6 worm cellular contexts compared by ENCODE assay signal in genomic region chrIV:15472387-15472859, ce11.
TF ChIP-seq lines count a peak whose summit lies in the region.

Gene Y73F8A.27 (plus strand): TSS chrIV:15472809.

TF ChIP-seq in whole organism, L1 larva, 84 proteins besides CTCF, POLR2A, EP300 and RAD21 (continued from another document and continues in another):
- TF ChIP-seq ceh-8 (GFP tag; optimal IDR thresholded peaks at IDR 0.05; lab: Kevin White, UChicago) (peak; percentile 92), lin-14 (GFP tag; optimal IDR thresholded peaks at IDR 0.05; lab: Kevin White, UChicago) (peak; percentile 95), ceh-88 (GFP tag; IDR thresholded peaks at IDR 0.05; lab: Robert Waterston, UW) (peak; percentile 89), xbp-1 (tag; optimal IDR thresholded peaks at IDR 0.05; lab: Kevin White, UChicago) (peak; percentile 95), nhr-77 (tag; optimal IDR thresholded peaks at IDR 0.05; lab: Kevin White, UChicago) (peak; percentile 84), tlp-1 (tag; optimal IDR thresholded peaks at IDR 0.05; lab: Kevin White, UChicago) (no peak), isw-1 (GFP tag; IDR thresholded peaks at IDR 0.05; lab: Robert Waterston, UW) (peak; percentile 92), nhr-76 (tag; optimal IDR thresholded peaks at IDR 0.05; lab: Kevin White, UChicago) (no peak), C34B4.2 (tag; optimal IDR thresholded peaks at IDR 0.05; lab: Kevin White, UChicago) (peak; percentile 47), C16A3.4 (tag; optimal IDR thresholded peaks at IDR 0.05; lab: Kevin White, UChicago) (peak; percentile 95), fos-1 (tag; optimal IDR thresholded peaks at IDR 0.05; lab: Kevin White, UChicago) (peak; percentile 83), nhr-11 (tag; optimal IDR thresholded peaks at IDR 0.05; lab: Kevin White, UChicago) (peak; percentile 87), pax-3 (tag; optimal IDR thresholded peaks at IDR 0.05; lab: Kevin White, UChicago) (peak; percentile 83), vab-15 (tag; optimal IDR thresholded peaks at IDR 0.05; lab: Kevin White, UChicago) (peak; percentile 78), nhr-28 (tag; optimal IDR thresholded peaks at IDR 0.05; lab: Kevin White, UChicago) (no peak), lir-3 (tag; optimal IDR thresholded peaks at IDR 0.05; lab: Kevin White, UChicago; ENCODE audit: poor library complexity) (peak; percentile 82), unc-62 (GFP tag; optimal IDR thresholded peaks at IDR 0.05; lab: Kevin White, UChicago) (no peak), fkh-4 (tag; optimal IDR thresholded peaks at IDR 0.05; lab: Kevin White, UChicago; ENCODE audit: borderline replicate concordance) (peak; percentile 4), nhr-90 (tag; optimal IDR thresholded peaks at IDR 0.05; lab: Kevin White, UChicago; ENCODE audit: poor library complexity) (peak; percentile 92), ztf-4 (tag; optimal IDR thresholded peaks at IDR 0.05; lab: Kevin White, UChicago) (peak; percentile 84), nhr-20 (tag; optimal IDR thresholded peaks at IDR 0.05; lab: Kevin White, UChicago) (peak; percentile 94)

TF ChIP-seq in whole organism, L2 larva, 48 proteins besides CTCF, POLR2A, EP300 and RAD21 (continued from another document):
- TF ChIP-seq elt-1 (tag; optimal IDR thresholded peaks at IDR 0.05; lab: Kevin White, UChicago) = no peak
- TF ChIP-seq ceh-16 (tag; optimal IDR thresholded peaks at IDR 0.05; lab: Kevin White, UChicago) = peak; percentile 40
- TF ChIP-seq ama-1 (optimal IDR thresholded peaks at IDR 0.05; lab: Kevin White, UChicago) = peak; percentile 66
- no peak for TF ChIP-seq nhr-23 (tag; optimal IDR thresholded peaks at IDR 0.05; lab: Kevin White, UChicago)
- peak; percentile 97 for TF ChIP-seq crh-2 (tag; optimal IDR thresholded peaks at IDR 0.05; lab: Kevin White, UChicago)
- TF ChIP-seq nhr-6 (tag; optimal IDR thresholded peaks at IDR 0.05; lab: Kevin White, UChicago) = peak; percentile 92
- TF ChIP-seq F13H6.1 (tag; optimal IDR thresholded peaks at IDR 0.05; lab: Kevin White, UChicago) = peak; percentile 93
- TF ChIP-seq sma-3 (GFP tag; optimal IDR thresholded peaks at IDR 0.05; lab: Kevin White, UChicago) = peak; percentile 93
- TF ChIP-seq nhr-11 (tag; optimal IDR thresholded peaks at IDR 0.05; lab: Kevin White, UChicago) = no peak
- TF ChIP-seq zag-1 (tag; optimal IDR thresholded peaks at IDR 0.05; lab: Kevin White, UChicago) = peak; percentile 53
- peak; percentile 84 for TF ChIP-seq lin-11 (tag; optimal IDR thresholded peaks at IDR 0.05; lab: Kevin White, UChicago)
- TF ChIP-seq mab-5 (tag; optimal IDR thresholded peaks at IDR 0.05; lab: Kevin White, UChicago) = peak; percentile 87
- peak; percentile 64 for TF ChIP-seq fos-1 (tag; optimal IDR thresholded peaks at IDR 0.05; lab: Kevin White, UChicago)
- peak; percentile 91 for TF ChIP-seq gmeb-1 (tag; optimal IDR thresholded peaks at IDR 0.05; lab: Kevin White, UChicago)
- peak; percentile 96 for TF ChIP-seq unc-55 (GFP tag; optimal IDR thresholded peaks at IDR 0.05; lab: Kevin White, UChicago)
- peak; percentile 20 for TF ChIP-seq R02D3.7 (tag; optimal IDR thresholded peaks at IDR 0.05; lab: Kevin White, UChicago)
- TF ChIP-seq nhr-129 (tag; optimal IDR thresholded peaks at IDR 0.05; lab: Kevin White, UChicago) = peak; percentile 87
- TF ChIP-seq mdl-1 (tag; optimal IDR thresholded peaks at IDR 0.05; lab: Kevin White, UChicago) = peak in 1 of 2 experiments; percentile 19

TF ChIP-seq in whole organism, L3 larva, 47 proteins besides CTCF, POLR2A, EP300 and RAD21 (continued from another document):
- TF ChIP-seq ceh-82 (tag; optimal IDR thresholded peaks at IDR 0.05; lab: Kevin White, UChicago) (peak; percentile 90), fkh-10 (GFP tag; optimal IDR thresholded peaks at IDR 0.05; lab: Kevin White, UChicago) (peak; percentile 76), nhr-28 (tag; optimal IDR thresholded peaks at IDR 0.05; lab: Kevin White, UChicago) (no peak), nhr-43 (tag; optimal IDR thresholded peaks at IDR 0.05; lab: Kevin White, UChicago; ENCODE audit: poor library complexity, severe bottlenecking) (peak; percentile 89), nhr-237 (tag; optimal IDR thresholded peaks at IDR 0.05; lab: Kevin White, UChicago) (no peak), jun-1 (tag; optimal IDR thresholded peaks at IDR 0.05; lab: Kevin White, UChicago) (peak; percentile 75), skn-1 (tag; optimal IDR thresholded peaks at IDR 0.05; lab: Kevin White, UChicago) (peak; percentile 92), ceh-9 (tag; optimal IDR thresholded peaks at IDR 0.05; lab: Kevin White, UChicago) (no peak), nhr-23 (tag; optimal IDR thresholded peaks at IDR 0.05; lab: Kevin White, UChicago) (peak; percentile 96), tbx-2 (tag; optimal IDR thresholded peaks at IDR 0.05; lab: Kevin White, UChicago) (peak; percentile 89), ztf-11 (tag; optimal IDR thresholded peaks at IDR 0.05; lab: Kevin White, UChicago) (no peak), elt-3 (tag; optimal IDR thresholded peaks at IDR 0.05; lab: Kevin White, UChicago) (no peak), nhr-76 (tag; optimal IDR thresholded peaks at IDR 0.05; lab: Kevin White, UChicago) (no peak), sea-2 (GFP tag; optimal IDR thresholded peaks at IDR 0.05; lab: Kevin White, UChicago) (no peak), nhr-67 (tag; optimal IDR thresholded peaks at IDR 0.05; lab: Kevin White, UChicago) (no peak)

TF ChIP-seq in whole organism, L4 larva, 104 proteins besides CTCF, POLR2A, EP300 and RAD21 (continued from another document and continues in another):
- peak; percentile 73 for TF ChIP-seq nhr-48 (tag; optimal IDR thresholded peaks at IDR 0.05; lab: Kevin White, UChicago)
- 0 out of 2 replicates have a peak, but pooled peaks have one; percentile 27 for TF ChIP-seq tra-1 (GFP tag; IDR thresholded peaks at IDR 0.05; lab: Robert Waterston, UW)
- TF ChIP-seq gei-8 (GFP tag; optimal IDR thresholded peaks at IDR 0.05; lab: Kevin White, UChicago) = no peak
- peak; percentile 85 for TF ChIP-seq ceh-20 (GFP tag; IDR thresholded peaks at IDR 0.05; lab: Robert Waterston, UW)
- no peak for TF ChIP-seq ceh-28 (tag; optimal IDR thresholded peaks at IDR 0.05; lab: Kevin White, UChicago)
- no peak for TF ChIP-seq F26F4.8 (GFP tag; conservative IDR thresholded peaks at IDR 0.05; lab: Robert Waterston, UW)
- TF ChIP-seq dve-1 (tag; optimal IDR thresholded peaks at IDR 0.05; lab: Kevin White, UChicago; ENCODE audit: insufficient read depth) = peak; percentile 98
- TF ChIP-seq ceh-62 (tag; optimal IDR thresholded peaks at IDR 0.05; lab: Kevin White, UChicago) = no peak
- TF ChIP-seq zip-2 (tag; optimal IDR thresholded peaks at IDR 0.05; lab: Kevin White, UChicago) = peak; percentile 37
- peak; percentile 76 for TF ChIP-seq hmg-1.1 (GFP tag; IDR thresholded peaks at IDR 0.05; lab: Robert Waterston, UW)
- peak; percentile 68 for TF ChIP-seq unc-130 (GFP tag; optimal IDR thresholded peaks at IDR 0.05; lab: Kevin White, UChicago)
- no peak for TF ChIP-seq zip-11 (GFP tag; IDR thresholded peaks at IDR 0.05; lab: Robert Waterston, UW)
- peak; percentile 85 for TF ChIP-seq spr-1 (tag; optimal IDR thresholded peaks at IDR 0.05; lab: Kevin White, UChicago)
- TF ChIP-seq jun-1 (tag; optimal IDR thresholded peaks at IDR 0.05; lab: Kevin White, UChicago) = peak; percentile 54
- peak; percentile 88 for TF ChIP-seq hlh-11 (tag; optimal IDR thresholded peaks at IDR 0.05; lab: Kevin White, UChicago)
- peak; percentile 78 for TF ChIP-seq pha-4 (GFP tag; IDR thresholded peaks at IDR 0.05; lab: Robert Waterston, UW)
- peak; percentile 85 for TF ChIP-seq pha-4 (tag; optimal IDR thresholded peaks at IDR 0.05; lab: Kevin White, UChicago)
- peak; percentile 75 for TF ChIP-seq spr-3 (GFP tag; optimal IDR thresholded peaks at IDR 0.05; lab: Kevin White, UChicago)
- TF ChIP-seq fkh-10 (GFP tag; optimal IDR thresholded peaks at IDR 0.05; lab: Kevin White, UChicago) = peak; percentile 77
- TF ChIP-seq nhr-11 (tag; optimal IDR thresholded peaks at IDR 0.05; lab: Kevin White, UChicago) = peak; percentile 81
- no peak for TF ChIP-seq daf-19 (GFP tag; conservative IDR thresholded peaks at IDR 0.05; lab: Robert Waterston, UW)
- TF ChIP-seq fos-1 (tag; optimal IDR thresholded peaks at IDR 0.05; lab: Kevin White, UChicago) = no peak
- TF ChIP-seq aha-1 (tag; lab: Kevin White, UChicago) = peak; percentile 99
- TF ChIP-seq nhr-111 (GFP tag; optimal IDR thresholded peaks at IDR 0.05; lab: Kevin White, UChicago) = no peak
- TF ChIP-seq lin-29 (GFP tag; IDR thresholded peaks at IDR 0.05; lab: Robert Waterston, UW) = peak; percentile 56; the same call in 1 of the 2 replicates
- TF ChIP-seq lin-15B (tag; optimal IDR thresholded peaks at IDR 0.05; lab: Kevin White, UChicago) = peak; percentile 89
- TF ChIP-seq egl-43 (GFP tag; IDR thresholded peaks at IDR 0.05; lab: Robert Waterston, UW) = peak; percentile 46; the same call in 1 of the 2 replicates
- TF ChIP-seq snpc-4 (tag; optimal IDR thresholded peaks at IDR 0.05; lab: Kevin White, UChicago) = peak; percentile 25

TF ChIP-seq in whole organism, late embryonic, 69 proteins besides CTCF, POLR2A, EP300 and RAD21 (continued from another document):
- TF ChIP-seq unc-55 (GFP tag; optimal IDR thresholded peaks at IDR 0.05; lab: Kevin White, UChicago) (no peak), ceh-45 (GFP tag; IDR thresholded peaks at IDR 0.05; lab: Robert Waterston, UW) (no peak), che-1 (tag; optimal IDR thresholded peaks at IDR 0.05; lab: Kevin White, UChicago) (no peak), unc-86 (tag; optimal IDR thresholded peaks at IDR 0.05; lab: Kevin White, UChicago) (no peak), ceh-48 (tag; optimal IDR thresholded peaks at IDR 0.05; lab: Kevin White, UChicago) (no peak), nhr-11 (tag; optimal IDR thresholded peaks at IDR 0.05; lab: Kevin White, UChicago) (no peak), tbx-7 (tag; optimal IDR thresholded peaks at IDR 0.05; lab: Kevin White, UChicago) (no peak), lim-6 (tag; optimal IDR thresholded peaks at IDR 0.05; lab: Kevin White, UChicago) (no peak), unc-42 (tag; optimal IDR thresholded peaks at IDR 0.05; lab: Kevin White, UChicago) (peak; percentile 38), lin-11 (tag; optimal IDR thresholded peaks at IDR 0.05; lab: Kevin White, UChicago) (no peak), ceh-14 (tag; optimal IDR thresholded peaks at IDR 0.05; lab: Kevin White, UChicago) (peak; percentile 33), C38D4.7 (GFP tag; optimal IDR thresholded peaks at IDR 0.05; lab: Kevin White, UChicago) (no peak), ceh-31 (tag; optimal IDR thresholded peaks at IDR 0.05; lab: Kevin White, UChicago) (no peak), zip-5 (tag; optimal IDR thresholded peaks at IDR 0.05; lab: Kevin White, UChicago) (no peak), dve-1 (tag; optimal IDR thresholded peaks at IDR 0.05; lab: Kevin White, UChicago) (peak; percentile 39), K09A11.1 (tag; optimal IDR thresholded peaks at IDR 0.05; lab: Kevin White, UChicago; ENCODE audit: insufficient read depth) (no peak), elt-4 (tag; optimal IDR thresholded peaks at IDR 0.05; lab: Kevin White, UChicago) (no peak), fkh-10 (GFP tag; optimal IDR thresholded peaks at IDR 0.05; lab: Kevin White, UChicago) (no peak), tbx-2 (tag; optimal IDR thresholded peaks at IDR 0.05; lab: Kevin White, UChicago) (peak; percentile 45), sdc-2 (tag; optimal IDR thresholded peaks at IDR 0.05; lab: Kevin White, UChicago) (no peak), K02D7.2 (tag; optimal IDR thresholded peaks at IDR 0.05; lab: Kevin White, UChicago) (no peak), hlh-8 (tag; optimal IDR thresholded peaks at IDR 0.05; lab: Kevin White, UChicago) (no peak), pag-3 (tag; optimal IDR thresholded peaks at IDR 0.05; lab: Kevin White, UChicago; ENCODE audit: borderline replicate concordance) (no peak), pat-9 (tag; optimal IDR thresholded peaks at IDR 0.05; lab: Kevin White, UChicago) (no peak), ztf-16 (tag; optimal IDR thresholded peaks at IDR 0.05; lab: Kevin White, UChicago) (peak; percentile 40), mec-3 (tag; optimal IDR thresholded peaks at IDR 0.05; lab: Kevin White, UChicago; ENCODE audit: borderline replicate concordance) (no peak), hlh-6 (tag; optimal IDR thresholded peaks at IDR 0.05; lab: Kevin White, UChicago) (no peak), ceh-9 (tag; optimal IDR thresholded peaks at IDR 0.05; lab: Kevin White, UChicago) (no peak), ceh-24 (tag; optimal IDR thresholded peaks at IDR 0.05; lab: Kevin White, UChicago) (no peak)

TF ChIP-seq in whole organism, young adult, 124 proteins besides CTCF, POLR2A, EP300 and RAD21 (continued from another document and continues in another):
- TF ChIP-seq ceh-27 (GFP tag; optimal IDR thresholded peaks at IDR 0.05; lab: Kevin White, UChicago) (peak; percentile 83), B0019.2 (GFP tag; conservative IDR thresholded peaks at IDR 0.05; lab: Robert Waterston, UW) (0 out of 2 replicates have a peak, but pooled peaks have one; percentile 53), hsf-1 (GFP tag; IDR thresholded peaks at IDR 0.05; lab: Robert Waterston, UW) (peak; percentile 81), hrde-1 (tag; optimal IDR thresholded peaks at IDR 0.05; lab: Kevin White, UChicago; ENCODE audit: borderline replicate concordance) (peak; percentile 22), dpl-1 (GFP tag; optimal IDR thresholded peaks at IDR 0.05; lab: Kevin White, UChicago) (peak; percentile 59), egl-44 (GFP tag; IDR thresholded peaks at IDR 0.05; lab: Robert Waterston, UW) (no peak), tbp1 (GFP tag; optimal IDR thresholded peaks at IDR 0.05; lab: Kevin White, UChicago) (peak; percentile 75), ztf-18 (tag; optimal IDR thresholded peaks at IDR 0.05; lab: Kevin White, UChicago) (peak; percentile 99), hlh-12 (tag; optimal IDR thresholded peaks at IDR 0.05; lab: Kevin White, UChicago) (no peak), tlf-1 (GFP tag; optimal IDR thresholded peaks at IDR 0.05; lab: Kevin White, UChicago) (peak; percentile 91), ceh-91 (GFP tag; IDR thresholded peaks at IDR 0.05; lab: Robert Waterston, UW) (peak; percentile 54; the same call in 1 of the 2 replicates), athp-1 (tag; optimal IDR thresholded peaks at IDR 0.05; lab: Kevin White, UChicago) (peak; percentile 84), rcor-1 (GFP tag; IDR thresholded peaks at IDR 0.05; lab: Robert Waterston, UW) (peak; percentile 90), T26A5.8 (tag; optimal IDR thresholded peaks at IDR 0.05; lab: Kevin White, UChicago) (no peak), akir-1 (GFP tag; optimal IDR thresholded peaks at IDR 0.05; lab: Kevin White, UChicago) (no peak), lin-35 (GFP tag; optimal IDR thresholded peaks at IDR 0.05; lab: Kevin White, UChicago) (peak in 2 of 3 experiments; percentile 59 to 88), rec-8 (tag; optimal IDR thresholded peaks at IDR 0.05; lab: Kevin White, UChicago) (no peak), nfya-1 (tag; optimal IDR thresholded peaks at IDR 0.05; lab: Kevin White, UChicago; ENCODE audit: borderline replicate concordance, insufficient read depth) (no peak), egrh-3 (GFP tag; IDR thresholded peaks at IDR 0.05; lab: Robert Waterston, UW) (no peak), repo-1 (tag; optimal IDR thresholded peaks at IDR 0.05; lab: Kevin White, UChicago) (peak; percentile 77), madf-3 (GFP tag; IDR thresholded peaks at IDR 0.05; lab: Robert Waterston, UW) (peak; percentile 89), nhr-80 (tag; optimal IDR thresholded peaks at IDR 0.05; lab: Kevin White, UChicago) (peak; percentile 54), C17E4.6 (GFP tag; IDR thresholded peaks at IDR 0.05; lab: Robert Waterston, UW) (0 out of 2 replicates have a peak, but pooled peaks have one; percentile 56), hmg-20 (GFP tag; IDR thresholded peaks at IDR 0.05; lab: Robert Waterston, UW) (peak; percentile 68), F23B12.7 (tag; optimal IDR thresholded peaks at IDR 0.05; lab: Kevin White, UChicago; ENCODE audit: insufficient read depth) (peak; percentile 68), let-526 (GFP tag; IDR thresholded peaks at IDR 0.05; lab: Robert Waterston, UW) (0 out of 2 replicates have a peak, but pooled peaks have one; percentile 50), sptf-2 (GFP tag; optimal IDR thresholded peaks at IDR 0.05; lab: Kevin White, UChicago) (no peak), ets-4 (GFP tag; optimal IDR thresholded peaks at IDR 0.05; lab: Kevin White, UChicago) (no peak), nfyb-1 (GFP tag; IDR thresholded peaks at IDR 0.05; lab: Robert Waterston, UW) (peak; percentile 92), gei-17 (GFP tag; optimal IDR thresholded peaks at IDR 0.05; lab: Kevin White, UChicago) (peak; percentile 35), hlh-26 (GFP tag; conservative IDR thresholded peaks at IDR 0.05; lab: Robert Waterston, UW) (no peak), attf-6 (GFP tag; IDR thresholded peaks at IDR 0.05; lab: Robert Waterston, UW) (peak; percentile 98), C06A6.2 (GFP tag; conservative IDR thresholded peaks at IDR 0.05; lab: Robert Waterston, UW) (peak; percentile 80), F52B5.7 (tag; optimal IDR thresholded peaks at IDR 0.05; lab: Kevin White, UChicago) (no peak)
